Fruit fly (Drosophila melanogaster): ENCODE results near the gene dgt1.

Gene dgt1

dm6 chr3R:29891183-29891582 is 33.9 kb upstream of the dgt1 start:
- TF ChIP-seq Crg-1 (GFP tag; optimal IDR thresholded peaks at IDR 0.05): no peak
- peak; percentile 32 for TF ChIP-seq tj (GFP tag; optimal IDR thresholded peaks at IDR 0.05)

- TF ChIP-seq Clk (GFP tag; optimal IDR thresholded peaks at IDR 0.05) (no peak), CG12768 (GFP tag; optimal IDR thresholded peaks at IDR 0.05) (no peak), CG7101 (tag; optimal IDR thresholded peaks at IDR 0.05) (no peak), Crg-1 (GFP tag; optimal IDR thresholded peaks at IDR 0.05) (no peak)
Observed at dm6 chr3R:29880306-29880705, 23.0 kb upstream of the dgt1 start.

dm6 chr3R:29876733-29877193 is 19.5 kb upstream of the dgt1 start, which contains the start of gene CG31038:
Gene CG31038 (plus strand): TSS chr3R:29877059.
- TF ChIP-seq cnc (optimal IDR thresholded peaks at IDR 0.05): peak; percentile 61 to 74
- peak; percentile 15 for TF ChIP-seq CG7045 (GFP tag; optimal IDR thresholded peaks at IDR 0.05)
- TF ChIP-seq CG12768 (GFP tag; optimal IDR thresholded peaks at IDR 0.05): peak; percentile 69
- peak; percentile 54 for TF ChIP-seq bab1 (GFP tag; optimal IDR thresholded peaks at IDR 0.05)
- TF ChIP-seq Hr96 (GFP tag; optimal IDR thresholded peaks at IDR 0.05): no peak
- TF ChIP-seq kay (GFP tag; ENCODE audit: borderline replicate concordance): peak; percentile 78
- no peak for TF ChIP-seq CG1620 (GFP tag; optimal IDR thresholded peaks at IDR 0.05)
- peak; percentile 31 for TF ChIP-seq CG11617 (GFP tag; optimal IDR thresholded peaks at IDR 0.05)
- no peak for TF ChIP-seq toe (GFP tag; optimal IDR thresholded peaks at IDR 0.05)
- TF ChIP-seq cic (GFP tag; optimal IDR thresholded peaks at IDR 0.05): peak; percentile 80
- TF ChIP-seq CG7101 (tag; optimal IDR thresholded peaks at IDR 0.05): peak; percentile 43
- TF ChIP-seq Mnt (GFP tag; optimal IDR thresholded peaks at IDR 0.05): peak; percentile 70
- TF ChIP-seq CG14711 (tag; optimal IDR thresholded peaks at IDR 0.05): peak; percentile 29
- peak; percentile 96 for TF ChIP-seq tj (GFP tag; optimal IDR thresholded peaks at IDR 0.05)
- peak; percentile 14 for TF ChIP-seq Crg-1 (GFP tag; optimal IDR thresholded peaks at IDR 0.05)
- TF ChIP-seq Clk (GFP tag; optimal IDR thresholded peaks at IDR 0.05): no peak

- TF ChIP-seq CG33017 (tag; optimal IDR thresholded peaks at IDR 0.05): no peak
- TF ChIP-seq pad (GFP tag; optimal IDR thresholded peaks at IDR 0.05): no peak
- no peak for TF ChIP-seq tj (GFP tag; optimal IDR thresholded peaks at IDR 0.05)
- TF ChIP-seq CG1620 (GFP tag; optimal IDR thresholded peaks at IDR 0.05): no peak
- TF ChIP-seq cnc (optimal IDR thresholded peaks at IDR 0.05): no peak
- no peak for TF ChIP-seq Hr96 (GFP tag; optimal IDR thresholded peaks at IDR 0.05)
- TF ChIP-seq bab1 (GFP tag; optimal IDR thresholded peaks at IDR 0.05): no peak
- no peak for TF ChIP-seq Clk (GFP tag; optimal IDR thresholded peaks at IDR 0.05)
Observed at dm6 chr3R:29876232-29876631, 18.9 kb upstream of the dgt1 start.

- TF ChIP-seq Clk (GFP tag; optimal IDR thresholded peaks at IDR 0.05) (no peak), CG7101 (tag; optimal IDR thresholded peaks at IDR 0.05) (peak; percentile 18), CG12768 (GFP tag; optimal IDR thresholded peaks at IDR 0.05) (no peak), Hr96 (GFP tag; optimal IDR thresholded peaks at IDR 0.05) (no peak), CG33017 (tag; optimal IDR thresholded peaks at IDR 0.05) (no peak), Mnt (GFP tag; optimal IDR thresholded peaks at IDR 0.05) (no peak), toe (GFP tag; optimal IDR thresholded peaks at IDR 0.05) (no peak), CG14711 (tag; optimal IDR thresholded peaks at IDR 0.05) (peak; percentile 6), CG5204 (GFP tag; optimal IDR thresholded peaks at IDR 0.05) (no peak), bab1 (GFP tag; optimal IDR thresholded peaks at IDR 0.05) (peak; percentile 16), cic (GFP tag; optimal IDR thresholded peaks at IDR 0.05) (no peak), CG11617 (GFP tag; optimal IDR thresholded peaks at IDR 0.05) (peak; percentile 16), ovo (GFP tag; optimal IDR thresholded peaks at IDR 0.05) (no peak), tj (GFP tag; optimal IDR thresholded peaks at IDR 0.05) (no peak), CG7045 (GFP tag; optimal IDR thresholded peaks at IDR 0.05) (no peak), Crg-1 (GFP tag; optimal IDR thresholded peaks at IDR 0.05) (no peak), pad (GFP tag; optimal IDR thresholded peaks at IDR 0.05) (no peak), CG1620 (GFP tag; optimal IDR thresholded peaks at IDR 0.05) (no peak), kay (GFP tag; ENCODE audit: borderline replicate concordance) (peak; percentile 57), cnc (optimal IDR thresholded peaks at IDR 0.05) (no peak)
Observed at dm6 chr3R:29875830-29876229, 18.5 kb upstream of the dgt1 start.

dm6 chr3R:29869350-29869688 is 12.0 kb upstream of the dgt1 start, which contains the start of gene CG34133:
Gene CG34133 (plus strand): TSS chr3R:29869365.
- no peak for TF ChIP-seq CG7101 (tag; optimal IDR thresholded peaks at IDR 0.05)

- TF ChIP-seq CG14711 (tag; optimal IDR thresholded peaks at IDR 0.05) (peak; percentile 29), CG7101 (tag; optimal IDR thresholded peaks at IDR 0.05) (peak; percentile 21), ovo (GFP tag; optimal IDR thresholded peaks at IDR 0.05) (peak; percentile 20), Mnt (GFP tag; optimal IDR thresholded peaks at IDR 0.05) (peak; percentile 90), CG1620 (GFP tag; optimal IDR thresholded peaks at IDR 0.05) (peak; percentile 57), pad (GFP tag; optimal IDR thresholded peaks at IDR 0.05) (peak; percentile 32), CG7045 (GFP tag; optimal IDR thresholded peaks at IDR 0.05) (peak; percentile 14), kay (GFP tag; ENCODE audit: borderline replicate concordance) (peak; percentile 100), CG33017 (tag; optimal IDR thresholded peaks at IDR 0.05) (no peak), Hr96 (GFP tag; optimal IDR thresholded peaks at IDR 0.05) (no peak), cic (GFP tag; optimal IDR thresholded peaks at IDR 0.05) (peak; percentile 42), Clk (GFP tag; optimal IDR thresholded peaks at IDR 0.05) (no peak), bab1 (GFP tag; optimal IDR thresholded peaks at IDR 0.05) (peak; percentile 28), cnc (optimal IDR thresholded peaks at IDR 0.05) (no peak), CG5204 (GFP tag; optimal IDR thresholded peaks at IDR 0.05) (no peak), CG11617 (GFP tag; optimal IDR thresholded peaks at IDR 0.05) (peak; percentile 36), Crg-1 (GFP tag; optimal IDR thresholded peaks at IDR 0.05) (peak; percentile 1)
Observed at dm6 chr3R:29868676-29869349, 11.5 kb upstream of the dgt1 start, which contains the start of gene Zip99C. Gene Zip99C (minus strand): TSS chr3R:29868895.

All from whole organism, adult.